Fruit fly (Drosophila melanogaster): Measurements from ENCODE around the gene RasGAP1.

Gene RasGAP1

DNA sequence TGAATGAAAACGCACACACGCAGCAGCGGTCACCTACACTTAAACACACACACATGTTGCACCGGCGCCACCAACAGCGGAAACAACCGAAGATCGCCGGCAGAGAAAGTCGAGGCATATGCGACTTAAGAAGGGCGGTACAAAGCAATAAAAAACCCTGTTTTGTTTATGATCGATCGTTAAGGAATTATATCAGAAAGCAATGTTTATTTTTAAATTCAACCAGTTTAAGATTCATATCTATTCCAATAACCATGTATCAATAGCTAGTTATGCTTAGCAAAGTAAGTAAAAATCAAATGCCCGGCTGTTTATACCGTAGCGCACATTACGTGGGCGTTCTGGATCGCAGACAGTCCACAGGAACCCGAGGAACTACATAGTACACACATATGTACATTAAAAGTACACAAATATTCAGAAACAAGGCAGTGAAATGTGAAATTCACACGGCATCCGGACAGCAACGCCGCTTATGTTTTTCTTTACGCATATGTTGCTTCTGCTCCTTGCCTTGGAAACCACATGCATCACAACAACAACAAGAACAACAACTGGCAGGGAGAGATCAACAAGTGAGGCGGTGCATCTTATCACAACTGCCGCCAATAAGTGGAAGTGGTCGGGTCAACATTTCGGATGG, 820 bp upstream of the RasGAP1 start:
- peak; percentile 85 for TF ChIP-seq noc (tag; optimal IDR thresholded peaks at IDR 0.05)

DNA sequence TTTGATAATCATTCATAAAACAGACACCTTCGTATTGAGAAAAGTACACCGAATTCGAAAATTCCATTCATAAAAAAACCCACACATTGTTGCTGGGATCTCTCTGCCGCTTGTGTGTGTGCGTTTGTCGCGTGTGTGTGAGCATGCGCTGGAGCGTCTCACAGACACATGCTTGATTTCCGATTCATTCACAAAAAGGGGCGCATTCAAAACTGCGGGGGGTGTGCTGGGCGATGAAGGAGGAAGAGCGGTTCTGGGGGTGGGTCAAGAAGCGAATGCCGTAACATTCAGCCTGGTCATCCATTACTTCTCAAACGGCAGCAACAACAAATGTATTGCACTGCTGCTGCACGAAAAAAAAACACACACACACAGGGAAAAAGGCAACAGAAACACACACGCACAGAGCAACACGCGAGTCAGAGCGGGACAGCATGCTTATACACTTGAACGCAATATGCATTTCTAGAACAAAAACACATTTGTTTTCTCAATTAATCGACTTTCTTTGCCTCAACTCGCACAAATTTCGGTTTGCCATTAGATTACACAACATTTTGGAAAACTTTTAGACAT, 1.1 kb downstream of the RasGAP1 start:
- TF ChIP-seq noc (tag; optimal IDR thresholded peaks at IDR 0.05) = no peak

dm6 chr3L:9853140-9853746, 1.8 kb downstream of the RasGAP1 start:
- no peak for TF ChIP-seq noc (tag; optimal IDR thresholded peaks at IDR 0.05)

DNA sequence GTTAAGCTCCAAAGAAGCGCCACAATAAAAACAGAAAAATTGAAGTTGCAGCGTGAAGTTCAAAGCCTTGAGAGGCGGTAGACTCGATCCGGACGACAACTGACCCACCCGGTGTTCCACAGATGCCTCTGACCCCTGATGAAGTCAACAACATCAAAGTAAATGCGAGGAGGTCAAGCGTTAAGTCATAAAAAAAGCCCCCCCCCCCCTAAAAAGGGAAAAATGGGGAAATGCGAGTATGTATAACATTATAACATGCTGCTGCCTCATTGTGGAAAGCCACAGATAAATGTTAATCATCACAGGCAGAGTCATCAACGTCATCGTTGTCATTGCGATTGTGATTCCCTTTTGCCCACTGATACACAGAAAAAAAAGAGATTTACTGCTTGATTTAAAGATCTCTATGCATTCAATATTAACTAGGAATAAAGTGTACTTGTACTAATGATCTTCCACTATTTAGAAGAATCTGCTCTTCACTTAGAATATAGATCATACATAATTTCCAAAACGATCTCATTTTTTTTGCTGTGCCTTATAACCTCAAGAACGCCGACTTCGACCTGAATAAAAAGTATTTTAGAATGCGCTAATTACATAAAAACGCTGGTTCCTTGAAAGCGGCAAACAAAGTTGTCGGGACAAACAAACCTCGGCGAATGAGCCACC, 3.9 kb downstream of the RasGAP1 start:
- no peak for TF ChIP-seq noc (tag; optimal IDR thresholded peaks at IDR 0.05)

dm6 chr3L:9850114-9850513, 5.0 kb downstream of the RasGAP1 start:
- TF ChIP-seq noc (tag; optimal IDR thresholded peaks at IDR 0.05) = no peak

DNA sequence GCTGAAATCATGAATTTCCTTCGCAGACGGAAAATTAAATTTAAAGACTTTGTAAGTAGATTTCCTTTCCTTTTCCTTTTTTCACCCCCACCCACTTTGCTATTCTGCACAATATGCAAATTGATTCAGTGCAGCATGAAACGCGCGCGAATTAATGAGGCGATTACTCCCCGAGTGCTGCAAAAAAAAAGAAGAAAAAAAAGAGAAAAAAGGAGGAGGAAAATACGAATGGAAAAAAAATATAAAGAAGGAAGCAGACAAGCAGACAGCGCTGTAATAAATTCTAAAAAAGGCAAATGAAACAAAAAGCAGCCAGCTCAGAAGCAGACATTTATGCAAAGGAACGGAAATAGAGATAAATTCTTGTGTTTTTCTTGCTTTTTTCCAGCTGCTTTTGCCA, 6.3 kb downstream of the RasGAP1 start:
- TF ChIP-seq noc (tag; optimal IDR thresholded peaks at IDR 0.05) = no peak

DNA sequence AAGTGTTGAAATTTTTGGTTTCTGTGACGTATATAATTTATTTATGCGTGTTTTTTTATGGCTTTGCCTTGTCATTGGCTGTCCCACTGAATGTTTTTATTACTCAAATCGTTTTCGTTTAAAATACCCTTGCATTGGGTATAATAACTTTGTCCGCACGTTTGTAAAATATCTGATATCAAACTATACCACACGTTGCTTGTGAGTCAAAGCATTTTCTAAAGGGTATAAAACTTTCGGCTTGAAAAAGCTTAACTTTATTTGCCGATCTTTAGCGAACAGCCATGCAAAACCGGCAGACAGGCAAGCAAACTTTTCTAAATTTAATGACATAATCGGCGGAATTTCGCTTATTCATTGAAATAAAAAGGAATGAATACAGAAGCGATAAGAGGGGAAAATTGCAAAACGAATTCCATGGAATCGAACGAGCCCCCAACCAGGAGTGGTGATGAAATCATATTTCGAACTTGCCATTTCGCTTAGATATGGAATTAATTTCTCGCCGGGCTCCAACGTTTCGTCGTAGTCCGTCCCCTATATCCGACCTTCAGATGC, 7.6 kb downstream of the RasGAP1 start:
- peak; percentile 82 for TF ChIP-seq noc (tag; optimal IDR thresholded peaks at IDR 0.05)

dm6 chr3L:9846577-9847342, 8.3 kb downstream of the RasGAP1 start:
- TF ChIP-seq noc (tag; optimal IDR thresholded peaks at IDR 0.05) = no peak

- no peak for TF ChIP-seq noc (tag; optimal IDR thresholded peaks at IDR 0.05)
Observed at dm6 chr3L:9845980-9846538, 9.0 kb downstream of the RasGAP1 start.

DNA sequence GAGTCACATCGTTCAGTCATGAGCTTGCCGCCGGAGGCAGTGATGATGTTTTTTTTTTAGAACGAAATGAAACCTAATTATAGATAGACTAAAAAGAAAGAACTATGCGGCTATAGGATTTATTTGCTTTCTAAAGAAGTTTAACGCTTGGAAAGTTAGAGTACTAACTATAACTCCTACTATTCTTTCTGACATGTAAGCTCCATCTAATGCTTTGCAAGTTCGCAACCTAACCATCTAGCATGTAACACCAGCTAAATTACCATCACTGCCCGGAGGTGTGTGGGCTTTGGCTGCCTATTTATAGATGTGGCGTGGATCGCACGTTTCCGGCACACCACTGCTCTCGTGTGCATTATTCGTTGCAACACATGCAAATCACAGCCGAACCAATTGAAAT, 13.0 kb downstream of the RasGAP1 start:
- TF ChIP-seq noc (tag; optimal IDR thresholded peaks at IDR 0.05) = no peak

dm6 chr3L:9840710-9841109, 14.4 kb downstream of the RasGAP1 start:
- no peak for TF ChIP-seq noc (tag; optimal IDR thresholded peaks at IDR 0.05)

DNA sequence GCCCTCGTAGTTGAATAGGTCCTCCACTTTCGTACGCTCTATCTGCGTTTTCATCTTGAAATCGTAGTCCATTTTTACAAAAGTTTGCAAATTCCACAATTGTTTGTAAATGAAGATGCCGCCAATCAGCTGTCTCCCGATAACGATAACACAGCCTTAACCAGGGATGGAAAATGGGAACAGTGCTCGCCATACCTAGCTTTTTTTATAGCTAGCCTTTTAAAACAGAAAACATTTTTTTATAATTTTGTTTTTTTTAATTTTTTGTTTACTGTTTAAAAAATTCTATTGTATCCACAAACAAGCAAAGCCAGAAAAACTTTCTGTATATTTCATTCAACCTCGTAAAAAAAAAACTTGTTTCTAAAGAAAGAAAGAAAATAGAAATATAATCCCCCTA, 16.6 kb downstream of the RasGAP1 start, which contains the start of gene Cdk8:
Gene Cdk8 (minus strand): TSS at position 137 of the 400 bp plus-strand sequence.
- no peak for TF ChIP-seq noc (tag; optimal IDR thresholded peaks at IDR 0.05)

DNA sequence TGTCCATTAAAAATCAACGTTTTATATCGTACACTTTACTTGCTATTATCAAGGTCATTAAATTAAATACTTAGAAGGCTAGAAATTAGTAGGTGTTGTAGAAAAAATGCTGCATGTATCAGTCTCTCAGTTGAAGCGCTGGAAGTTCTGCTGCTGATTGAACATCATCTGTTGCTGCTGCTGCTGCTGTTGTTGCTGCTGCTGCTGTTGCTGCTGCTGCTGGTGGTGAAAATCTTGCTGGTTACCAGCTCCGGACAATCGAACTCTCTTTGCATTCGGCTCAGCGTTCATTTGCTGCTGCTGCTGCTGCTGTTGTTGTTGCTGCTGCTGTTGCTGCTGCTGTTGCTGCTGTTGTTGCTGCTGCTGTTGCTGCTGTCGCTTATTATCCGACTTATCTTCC, 18.0 kb downstream of the RasGAP1 start:
- no peak for TF ChIP-seq noc (tag; optimal IDR thresholded peaks at IDR 0.05)

DNA sequence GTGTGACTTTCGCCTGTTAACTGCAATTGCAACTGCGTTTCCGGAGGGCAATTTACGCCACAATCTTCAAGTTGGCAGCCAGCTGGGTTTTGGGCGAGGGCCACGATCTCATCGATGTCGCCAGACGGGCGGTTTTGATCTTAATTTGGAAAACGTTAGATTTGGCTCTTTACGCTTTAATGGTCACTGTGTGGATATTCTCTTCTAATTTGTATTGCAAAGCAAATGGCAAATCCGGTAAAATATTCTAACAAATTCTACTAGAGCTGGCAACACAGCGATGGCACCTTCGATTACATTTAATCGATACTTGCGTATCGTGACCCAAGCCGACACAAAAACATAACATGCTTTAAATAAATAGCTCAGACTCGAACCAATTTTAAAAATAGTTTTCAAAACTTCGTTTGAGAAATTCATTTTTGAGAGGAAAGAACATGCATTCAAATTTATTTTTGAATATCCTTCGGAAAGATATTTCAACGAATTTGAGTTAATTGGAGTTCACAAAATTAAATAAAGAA, 18.5 kb downstream of the RasGAP1 start, which contains the start of gene I-2:
Gene I-2 (minus strand): TSS at position 282 of the 524 bp plus-strand sequence.
- no peak for TF ChIP-seq noc (tag; optimal IDR thresholded peaks at IDR 0.05)

DNA sequence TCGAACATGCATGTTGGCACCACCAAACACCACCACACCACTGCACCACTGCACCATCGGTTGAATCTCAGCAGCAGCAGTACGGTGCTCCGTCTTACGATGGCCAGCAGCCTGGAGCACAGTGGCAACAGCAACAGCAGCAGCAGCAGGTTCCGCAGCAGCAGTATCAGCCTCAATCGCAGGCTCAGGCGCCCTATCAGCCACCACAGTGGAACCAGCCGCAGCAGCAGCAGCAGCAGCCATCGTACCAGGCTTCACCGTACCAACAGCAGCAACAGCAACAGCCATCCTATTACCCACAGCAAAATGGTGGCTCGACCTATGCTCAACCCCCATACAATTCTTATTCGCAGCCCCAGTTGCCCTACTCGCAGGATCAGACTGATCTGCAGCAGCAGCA, 23.0 kb downstream of the RasGAP1 start:
- TF ChIP-seq noc (tag; optimal IDR thresholded peaks at IDR 0.05) = no peak
